Worm (Caenorhabditis elegans) whole organism, young adult: ENCODE results near the gene M03A1.8.

Experiments used
- B0261.1 ChIP-seq: sonication (generic microtip); optimal IDR thresholded peaks from 2 replicates; lab custom pipeline; 2016; ENCODE audit warnings: mild to moderate bottlenecking, missing genetic modification characterization, moderate library complexity, missing compliant biosample characterization
- B0336.3 ChIP-seq: fragments of 200-800 bp; sonication (Bioruptor generic); IDR thresholded peaks from 2 replicates; pipeline ENCODE4 v1.3.6; 2022; ENCODE audit warnings: missing genetic modification characterization, missing compliant biosample characterization
- C06A6.2 ChIP-seq: fragments of 200-800 bp; sonication (Bioruptor generic); conservative IDR thresholded peaks from 2 replicates; pipeline ENCODE4 v1.3.6; 2022; ENCODE audit warnings: missing genetic modification characterization, missing compliant biosample characterization
- F37B4.10 ChIP-seq: fragments of 200-800 bp; sonication (Bioruptor generic); IDR thresholded peaks from 2 replicates; pipeline ENCODE4 v1.3.6; 2022; ENCODE audit warnings: missing genetic modification characterization, missing compliant biosample characterization
- F39B2.1 ChIP-seq: fragments of 200-800 bp; sonication (Bioruptor generic); IDR thresholded peaks from 2 replicates; pipeline ENCODE4 v1.3.6; 2022; ENCODE audit warnings: missing genetic modification reagents, missing genetic modification characterization, missing compliant biosample characterization
- T07F8.4 ChIP-seq: sonication (generic microtip); optimal IDR thresholded peaks from 2 replicates; lab custom pipeline; 2016; ENCODE audit warnings: mild to moderate bottlenecking, missing genetic modification characterization, moderate library complexity, missing compliant biosample characterization
- Y53F4B.3 ChIP-seq: fragments of 200-800 bp; sonication (Bioruptor generic); IDR thresholded peaks from 2 replicates; pipeline ENCODE4 v1.3.6; 2022; ENCODE audit warnings: missing genetic modification reagents, missing genetic modification characterization, missing compliant biosample characterization
- Y67H2A.10 ChIP-seq: fragments of 200-800 bp; sonication (Bioruptor generic); conservative IDR thresholded peaks from 2 replicates; pipeline ENCODE4 v1.3.6; 2022; ENCODE audit warnings: missing genetic modification reagents, missing genetic modification characterization, missing compliant biosample characterization
- ZK185.1 ChIP-seq: sonication (generic microtip); optimal IDR thresholded peaks from 2 replicates; lab custom pipeline; 2016; ENCODE audit warnings: mild to moderate bottlenecking, missing genetic modification characterization, missing compliant biosample characterization; ENCODE audit not compliant: poor library complexity, severe bottlenecking
- akir-1 ChIP-seq: fragments of 200-800 bp; sonication (Bioruptor generic); optimal IDR thresholded peaks from 2 replicates; lab custom pipeline; 2018; ENCODE audit warnings: mild to moderate bottlenecking, missing genetic modification characterization, moderate library complexity, missing compliant biosample characterization
- athp-1 ChIP-seq: sonication (generic microtip); optimal IDR thresholded peaks from 2 replicates; lab custom pipeline; 2017; ENCODE audit warnings: mild to moderate bottlenecking, missing genetic modification characterization, missing compliant biosample characterization
- attf-5 ChIP-seq: fragments of 200-800 bp; sonication (Bioruptor generic); optimal IDR thresholded peaks from 2 replicates; lab custom pipeline; 2018; ENCODE audit warnings: mild to moderate bottlenecking, missing genetic modification characterization, missing compliant biosample characterization
- bed-2 ChIP-seq: fragments of 200-800 bp; sonication (Bioruptor generic); IDR thresholded peaks from 2 replicates; pipeline ENCODE4 v1.3.6; 2022; ENCODE audit warnings: missing genetic modification reagents, missing genetic modification characterization, missing compliant biosample characterization
- ceh-58 ChIP-seq: fragments of 200-800 bp; sonication (Bioruptor generic); IDR thresholded peaks from 2 replicates; pipeline ENCODE4 v1.3.6; 2022; ENCODE audit warnings: missing genetic modification characterization, missing compliant biosample characterization
- ceh-79 ChIP-seq: sonication (generic microtip); optimal IDR thresholded peaks from 2 replicates; lab custom pipeline; 2017; ENCODE audit warnings: mild to moderate bottlenecking, missing genetic modification characterization, missing compliant biosample characterization
- ceh-91 ChIP-seq: fragments of 200-800 bp; sonication (Bioruptor generic); IDR thresholded peaks from 2 replicates; pipeline ENCODE4 v1.3.6; 2022; ENCODE audit warnings: missing genetic modification reagents, missing genetic modification characterization, missing compliant biosample characterization
- die-1 ChIP-seq: sonication (generic microtip); optimal IDR thresholded peaks from 2 replicates; lab custom pipeline; 2016; ENCODE audit warnings: missing genotype, mild to moderate bottlenecking, missing genetic modification characterization, missing compliant biosample characterization
- dox-1 ChIP-seq: fragments of 200-800 bp; sonication (Bioruptor generic); IDR thresholded peaks from 2 replicates; pipeline ENCODE4 v1.3.6; 2022; ENCODE audit warnings: missing genetic modification reagents, missing genetic modification characterization, missing compliant biosample characterization
- efl-1 ChIP-seq: fragments of 150-350 bp; optimal IDR thresholded peaks from 2 replicates; lab custom pipeline; 2014; ENCODE audit warnings: missing biosample characterization, missing genetic modification reagents, missing genetic modification characterization
- egrh-3 ChIP-seq: fragments of 200-800 bp; sonication (Bioruptor generic); IDR thresholded peaks from 2 replicates; pipeline ENCODE4 v1.3.6; 2022; ENCODE audit warnings: missing genetic modification reagents, missing genetic modification characterization, missing compliant biosample characterization
- ets-4 ChIP-seq: fragments of 200-800 bp; sonication (Bioruptor generic); optimal IDR thresholded peaks from 2 replicates; lab custom pipeline; 2018; ENCODE audit warnings: mild to moderate bottlenecking, missing genetic modification characterization, missing compliant biosample characterization
- hlh-12 ChIP-seq: sonication (generic microtip); optimal IDR thresholded peaks from 2 replicates; lab custom pipeline; 2016; ENCODE audit warnings: missing genetic modification characterization, missing compliant biosample characterization
- hmg-20 ChIP-seq: fragments of 200-800 bp; sonication (Bioruptor generic); IDR thresholded peaks from 2 replicates; pipeline ENCODE4 v1.3.6; 2022; ENCODE audit warnings: missing genetic modification reagents, missing genetic modification characterization, missing compliant biosample characterization
- let-607 ChIP-seq, 2 experiments: fragments of 200-800 bp in 1 of 2; sonication (Bioruptor generic) in 1 of 2; sonication (generic microtip) in 1 of 2; optimal IDR thresholded peaks; 2 replicates each; lab custom pipeline; 2016 to 2018; ENCODE audit warnings: mild to moderate bottlenecking in 2 of 2, missing compliant biosample characterization in 2 of 2, missing genetic modification characterization in 2 of 2, moderate library complexity in 2 of 2, missing genotype in 1 of 2
- lin-26 ChIP-seq: fragments of 200-800 bp; sonication (Bioruptor generic); IDR thresholded peaks from 2 replicates; pipeline ENCODE4 v1.3.6; 2022; ENCODE audit warnings: missing genetic modification reagents, missing genetic modification characterization, missing compliant biosample characterization
- lsy-27 ChIP-seq: sonication (generic microtip); optimal IDR thresholded peaks from 2 replicates; lab custom pipeline; 2017; ENCODE audit warnings: missing genetic modification characterization, mild to moderate bottlenecking, missing compliant biosample characterization, antibody characterized with exemption, missing genotype, borderline replicate concordance; ENCODE audit not compliant: insufficient read depth
- madf-8 ChIP-seq: fragments of 200-800 bp; sonication (Bioruptor generic); conservative IDR thresholded peaks from 2 replicates; pipeline ENCODE4 v1.3.6; 2022; ENCODE audit warnings: missing genetic modification reagents, missing genetic modification characterization, missing compliant biosample characterization
- mcd-1 ChIP-seq: fragments of 200-800 bp; sonication (Bioruptor generic); IDR thresholded peaks from 2 replicates; pipeline ENCODE4 v1.3.6; 2022; ENCODE audit warnings: missing genetic modification reagents, missing genetic modification characterization, missing compliant biosample characterization
- nhr-27 ChIP-seq: fragments of 200-800 bp; sonication (Bioruptor generic); optimal IDR thresholded peaks from 2 replicates; lab custom pipeline; 2018; ENCODE audit warnings: mild to moderate bottlenecking, missing genetic modification characterization, moderate library complexity, missing compliant biosample characterization
- rcor-1 ChIP-seq: fragments of 200-800 bp; sonication (Bioruptor generic); IDR thresholded peaks from 2 replicates; pipeline ENCODE4 v1.3.6; 2022; ENCODE audit warnings: missing genetic modification reagents, missing genetic modification characterization, missing compliant biosample characterization
- repo-1 ChIP-seq: sonication (generic microtip); optimal IDR thresholded peaks from 2 replicates; lab custom pipeline; 2017; ENCODE audit warnings: mild to moderate bottlenecking, missing genetic modification characterization, missing compliant biosample characterization
- snpc-1.3 ChIP-seq: sonication (generic microtip); optimal IDR thresholded peaks from 2 replicates; lab custom pipeline; 2017; ENCODE audit warnings: missing genetic modification characterization, mild to moderate bottlenecking, missing compliant biosample characterization, antibody characterized with exemption, moderate library complexity, missing genotype, missing genetic modification reagents; ENCODE audit not compliant: insufficient read depth
- sptf-2 ChIP-seq: fragments of 200-800 bp; sonication (Bioruptor generic); optimal IDR thresholded peaks from 2 replicates; lab custom pipeline; 2018; ENCODE audit warnings: mild to moderate bottlenecking, missing genetic modification characterization, missing compliant biosample characterization
- tlf-1 ChIP-seq: fragments of 200-800 bp; sonication (Bioruptor generic); optimal IDR thresholded peaks from 2 replicates; lab custom pipeline; 2018; ENCODE audit warnings: mild to moderate bottlenecking, missing genetic modification characterization, missing compliant biosample characterization
- zim-3 ChIP-seq: sonication (generic microtip); optimal IDR thresholded peaks from 2 replicates; lab custom pipeline; 2017; ENCODE audit warnings: mild to moderate bottlenecking, missing genetic modification characterization, moderate library complexity, missing compliant biosample characterization

M03A1.8 gene

DNA sequence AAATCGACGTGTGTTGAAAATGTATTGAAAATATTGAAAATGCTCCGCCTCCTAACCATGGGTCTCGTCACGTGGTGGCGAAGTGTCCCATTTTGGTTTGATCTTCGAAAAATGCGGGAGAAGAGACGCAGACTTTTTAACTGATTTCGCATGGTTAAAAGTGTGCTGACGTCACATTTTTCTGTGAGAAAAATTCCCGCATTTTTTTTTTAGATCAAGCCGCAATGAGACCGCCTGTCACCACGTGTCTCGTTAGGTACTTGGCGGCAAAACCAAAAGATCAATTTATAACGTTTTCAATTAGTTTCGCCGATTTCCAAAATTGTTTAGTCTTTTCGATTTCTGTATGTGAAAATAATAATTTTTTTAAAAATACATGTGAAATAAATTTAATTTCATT is 35.0 kb upstream of the M03A1.8 start (continued):
- TF ChIP-seq zim-3 (tag; lab: Kevin White, UChicago) (no peak), B0336.3 (GFP tag; lab: Robert Waterston, UW) (no peak)

DNA sequence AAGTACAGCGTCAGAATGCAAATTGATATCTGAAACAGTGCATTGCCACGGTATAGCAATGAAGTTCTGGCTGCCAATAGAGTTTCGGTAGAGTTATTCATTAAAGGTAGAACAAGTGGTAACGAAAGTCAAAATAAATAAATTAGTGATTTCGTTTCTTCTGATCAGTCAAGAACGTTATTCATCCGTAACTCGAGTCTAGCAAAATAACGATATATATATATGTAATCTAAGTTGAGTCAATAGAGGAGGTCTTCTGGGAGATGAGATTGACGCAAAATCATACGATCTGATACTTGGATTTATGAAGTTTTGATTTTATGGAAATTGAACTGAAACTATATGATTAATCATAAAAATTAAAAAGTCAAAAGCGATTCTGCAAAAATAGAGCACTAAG is 32.3 kb upstream of the M03A1.8 start, which contains the start of gene sra-35:
sra-35 (minus strand) TSS at position 101 of the 400 bp plus-strand sequence.
- TF ChIP-seq nhr-27 (tag; lab: Kevin White, UChicago) (no peak), ets-4 (GFP tag; lab: Kevin White, UChicago) (no peak), T07F8.4 (tag; lab: Kevin White, UChicago) (no peak)

DNA sequence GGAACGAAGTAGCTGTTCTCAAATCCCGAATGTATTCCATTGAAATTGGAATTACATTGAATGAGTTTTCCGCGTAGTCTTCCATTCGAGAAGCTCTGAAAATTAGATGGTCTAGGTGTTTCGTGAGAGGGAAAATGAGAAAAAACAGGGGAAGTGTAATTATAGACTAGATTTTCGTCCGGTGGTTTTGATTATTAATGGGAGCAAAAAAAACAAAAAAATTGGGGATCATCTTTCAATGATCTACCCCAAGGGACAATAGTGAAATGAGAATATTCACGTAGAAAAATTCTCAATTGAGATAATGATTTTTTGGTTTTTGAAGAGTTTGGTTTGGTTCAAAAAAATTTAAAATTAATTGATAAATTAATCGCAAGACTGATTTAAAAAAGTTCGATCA is 28.3 kb upstream of the M03A1.8 start, which contains the start of gene sra-32:
sra-32 (minus strand) TSS at position 101 of the 400 bp plus-strand sequence.
- TF ChIP-seq rcor-1 (GFP tag; lab: Robert Waterston, UW) (no peak), repo-1 (tag; lab: Kevin White, UChicago) (no peak), hmg-20 (GFP tag; lab: Robert Waterston, UW) (no peak), let-607 (tag; optimal IDR thresholded peaks at IDR 0.05; lab: Kevin White, UChicago) (no peak), sptf-2 (no peak), attf-5 (no peak), efl-1 (GFP tag; lab: Kevin White, UChicago) (no peak), ceh-79 (tag; lab: Kevin White, UChicago) (no peak), Y53F4B.3 (GFP tag; lab: Robert Waterston, UW) (no peak), C06A6.2 (GFP tag; lab: Robert Waterston, UW) (no peak), tlf-1 (GFP tag; lab: Kevin White, UChicago) (no peak), B0261.1 (no peak), akir-1 (GFP tag; lab: Kevin White, UChicago) (no peak), Y67H2A.10 (GFP tag; lab: Robert Waterston, UW) (no peak), ZK185.1 (tag; lab: Kevin White, UChicago) (no peak), F37B4.10 (GFP tag; lab: Robert Waterston, UW) (no peak), ceh-58 (no peak), ceh-91 (GFP tag; lab: Robert Waterston, UW) (no peak)

DNA sequence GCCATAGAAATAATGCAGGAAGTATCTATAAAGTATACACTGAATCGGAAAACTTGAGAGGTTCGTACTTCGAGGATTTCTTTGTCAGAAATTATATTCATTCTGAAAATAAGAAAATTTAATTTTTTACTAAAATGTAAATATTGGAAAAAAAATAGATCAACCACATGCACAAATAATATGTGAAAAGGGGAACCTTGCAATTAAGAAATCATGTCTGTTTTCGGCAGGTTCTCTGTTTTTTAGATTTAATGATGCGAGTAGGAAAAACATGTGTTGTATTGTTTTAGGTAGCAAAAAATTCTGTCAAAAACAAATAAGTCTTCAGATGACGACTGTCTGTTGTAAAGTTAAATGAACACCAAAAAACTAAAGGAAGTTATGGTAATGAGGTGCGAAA is 23.0 kb upstream of the M03A1.8 start, which contains the start of gene sra-33:
sra-33 (minus strand) TSS at position 101 of the 400 bp plus-strand sequence.
- TF ChIP-seq lsy-27 (tag; lab: Kevin White, UChicago) (no peak), B0261.1 (no peak), lin-26 (GFP tag; lab: Robert Waterston, UW) (no peak), hlh-12 (tag; lab: Kevin White, UChicago) (no peak), bed-2 (no peak), F39B2.1 (GFP tag; lab: Robert Waterston, UW) (no peak), athp-1 (tag; lab: Kevin White, UChicago) (no peak), egrh-3 (GFP tag; lab: Robert Waterston, UW) (no peak)

DNA sequence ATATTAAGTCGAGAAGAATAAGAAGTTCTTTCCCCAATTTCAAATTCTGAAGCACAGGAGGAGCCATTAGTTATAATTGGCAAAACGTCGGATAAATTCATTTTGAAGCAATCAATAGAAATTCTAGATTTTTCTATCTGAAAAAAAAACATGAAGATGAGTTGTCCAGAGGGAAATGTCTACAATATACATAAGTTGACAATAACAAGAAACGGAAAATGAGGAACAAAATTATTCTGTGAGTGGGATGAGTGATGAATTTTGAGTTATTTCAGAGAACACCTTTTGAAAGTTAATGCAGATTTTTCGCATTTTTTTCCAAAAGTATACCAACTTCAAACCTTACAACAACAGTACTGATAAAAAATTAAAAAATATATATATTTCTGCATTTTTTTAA is 19.5 kb upstream of the M03A1.8 start, which contains the start of gene sra-36:
sra-36 (minus strand) TSS at position 101 of the 400 bp plus-strand sequence.
- TF ChIP-seq madf-8 (no peak), die-1 (tag; lab: Kevin White, UChicago) (no peak), dox-1 (no peak), mcd-1 (GFP tag; lab: Robert Waterston, UW) (no peak), snpc-1.3 (no peak)
- TF ChIP-seq, all 124 proteins: peak for 0
